Fruit fly (Drosophila melanogaster): Measurements from ENCODE around the gene psd.

DNA sequence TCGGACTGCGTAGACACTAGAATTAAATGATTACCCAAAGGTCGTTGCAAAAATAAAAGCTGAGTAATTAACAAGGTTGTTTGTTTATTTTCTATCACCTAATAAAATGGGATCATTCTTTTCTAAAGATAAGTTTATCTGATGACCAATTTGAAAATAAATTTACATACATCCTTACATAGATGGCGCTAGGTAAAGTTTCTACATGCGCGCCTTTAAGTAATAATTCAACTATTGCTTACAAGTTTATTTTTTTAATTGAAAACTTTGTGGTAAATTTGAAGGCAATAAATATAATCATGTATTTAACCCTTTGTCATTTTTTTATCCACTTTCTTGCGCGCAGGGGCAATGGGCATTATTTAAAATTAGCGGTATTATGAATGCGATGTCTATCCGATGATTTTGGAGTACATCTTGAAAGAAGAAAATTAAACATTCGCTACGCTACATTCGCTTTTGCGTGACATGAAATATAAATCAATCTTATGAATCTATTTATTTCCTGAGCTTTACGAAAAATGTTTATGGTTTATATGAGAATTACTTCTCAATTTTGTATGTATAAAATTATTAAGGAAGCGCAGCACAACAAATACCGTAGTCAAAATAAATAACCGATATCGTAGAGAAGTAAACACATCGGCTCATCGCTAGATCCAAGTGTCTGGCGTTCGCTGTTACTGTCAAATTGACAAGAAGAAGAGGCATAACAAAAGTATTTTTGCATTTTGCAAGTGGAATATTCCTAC, 15.8 kb downstream of the psd start, which contains the start of gene CG9044:
- TF ChIP-seq pan (optimal IDR thresholded peaks at IDR 0.05) (no peak), psq (GFP tag; optimal IDR thresholded peaks at IDR 0.05) (peak; percentile 54), brk (GFP tag; optimal IDR thresholded peaks at IDR 0.05) (no peak), h (GFP tag; optimal IDR thresholded peaks at IDR 0.05) (peak; percentile 77), Myc (optimal IDR thresholded peaks at IDR 0.05) (no peak), Hnf4 (GFP tag; optimal IDR thresholded peaks at IDR 0.05) (no peak), tai (GFP tag; optimal IDR thresholded peaks at IDR 0.05) (no peak)
